Worm (Caenorhabditis elegans) whole organism, early embryonic: ENCODE results near the gene srw-94.

ENCODE experiments used
- ama-1 ChIP-seq: fragments of 150-350 bp; optimal IDR thresholded peaks from 2 replicates; lab custom pipeline; 2014
- ceh-13 ChIP-seq: fragments of 200-800 bp; sonication (Bioruptor generic); optimal IDR thresholded peaks from 2 replicates; lab custom pipeline; 2018; ENCODE audit warnings: mild to moderate bottlenecking, missing genetic modification characterization, missing compliant biosample characterization
- ceh-36 ChIP-seq: sonication (generic microtip); optimal IDR thresholded peaks from 2 replicates; lab custom pipeline; 2016; ENCODE audit warnings: missing genetic modification characterization, inconsistent platforms, missing compliant biosample characterization
- ets-7 ChIP-seq: sonication (generic microtip); optimal IDR thresholded peaks from 2 replicates; lab custom pipeline; 2016; ENCODE audit warnings: missing genotype, missing genetic modification characterization, missing compliant biosample characterization
- flt-1 ChIP-seq: fragments of 200-800 bp; sonication (Bioruptor generic); IDR thresholded peaks from 2 replicates; pipeline ENCODE4 v1.3.6; 2022; ENCODE audit warnings: missing genetic modification characterization, missing compliant biosample characterization
- hmbx-1 ChIP-seq: sonication (generic microtip); optimal IDR thresholded peaks from 2 replicates; lab custom pipeline; 2016; ENCODE audit warnings: mild to moderate bottlenecking, missing genetic modification characterization, missing compliant biosample characterization
- scrt-1 ChIP-seq: fragments of 200-800 bp; sonication (Bioruptor generic); IDR thresholded peaks from 2 replicates; pipeline ENCODE4 v1.3.6; 2022; ENCODE audit warnings: missing genetic modification characterization, missing compliant biosample characterization

DNA sequence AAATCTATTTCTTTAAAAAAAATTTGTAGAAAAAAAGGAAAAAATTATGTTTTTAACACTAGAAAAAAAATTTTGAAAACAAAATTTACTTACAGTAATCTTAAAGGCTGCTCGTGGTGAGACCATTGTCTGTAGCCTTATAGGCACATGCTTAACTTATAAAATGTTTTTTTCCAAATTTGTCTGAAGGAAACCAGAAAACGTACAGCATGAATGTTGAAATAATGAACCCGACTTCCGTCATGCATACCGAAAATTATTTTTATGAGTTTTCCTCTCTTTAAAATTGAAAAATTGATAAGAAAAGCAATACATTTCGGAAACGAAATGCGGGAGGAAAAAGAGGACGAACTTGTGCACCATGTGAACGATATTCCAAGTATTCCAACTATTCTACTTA is 42.5 kb upstream of the srw-94 start, which contains the start of gene R11E3.2:
- TF ChIP-seq ceh-36, result no peak
- TF ChIP-seq flt-1 (GFP tag; lab: Robert Waterston, UW), result no peak
- TF ChIP-seq ama-1 (lab: Kevin White, UChicago), result no peak
- no peak for TF ChIP-seq hmbx-1 (tag; lab: Kevin White, UChicago)
- no peak for TF ChIP-seq scrt-1 (GFP tag; lab: Robert Waterston, UW)
- no peak for TF ChIP-seq ets-7 (tag; lab: Kevin White, UChicago)
- TF ChIP-seq ceh-13 (GFP tag; lab: Kevin White, UChicago), result no peak
